Worm (Caenorhabditis elegans) whole organism, young adult: Measurements from ENCODE around the gene tbx-43.

ENCODE experiments used
- B0261.1 ChIP-seq: sonication (generic microtip); optimal IDR thresholded peaks from 2 replicates; lab custom pipeline; 2016; ENCODE audit warnings: mild to moderate bottlenecking, missing genetic modification characterization, moderate library complexity, missing compliant biosample characterization
- K12H6.12 ChIP-seq: fragments of 200-800 bp; sonication (Bioruptor generic); optimal IDR thresholded peaks from 2 replicates; lab custom pipeline; 2018; ENCODE audit warnings: mild to moderate bottlenecking, missing genetic modification characterization, missing compliant biosample characterization
- Y53F4B.3 ChIP-seq: fragments of 200-800 bp; sonication (Bioruptor generic); IDR thresholded peaks from 2 replicates; pipeline ENCODE4 v1.3.6; 2022; ENCODE audit warnings: missing genetic modification reagents, missing genetic modification characterization, missing compliant biosample characterization
- cebp-2 ChIP-seq: fragments of 200-800 bp; sonication (Bioruptor generic); IDR thresholded peaks from 2 replicates; pipeline ENCODE4 v1.3.6; 2022; ENCODE audit warnings: missing genetic modification characterization, missing compliant biosample characterization
- ceh-58 ChIP-seq: fragments of 200-800 bp; sonication (Bioruptor generic); IDR thresholded peaks from 2 replicates; pipeline ENCODE4 v1.3.6; 2022; ENCODE audit warnings: missing genetic modification characterization, missing compliant biosample characterization
- chd-7 ChIP-seq: sonication (generic microtip); optimal IDR thresholded peaks from 2 replicates; lab custom pipeline; 2016; ENCODE audit warnings: mild to moderate bottlenecking, missing genetic modification characterization, moderate library complexity, missing compliant biosample characterization
- ekl-4 ChIP-seq: fragments of 200-800 bp; sonication (Bioruptor generic); IDR thresholded peaks from 2 replicates; pipeline ENCODE4 v1.3.6; 2022; ENCODE audit warnings: missing genetic modification reagents, missing genetic modification characterization, missing compliant biosample characterization
- him-1 ChIP-seq: sonication (generic microtip); optimal IDR thresholded peaks from 2 replicates; lab custom pipeline; 2016; ENCODE audit warnings: missing genotype, missing genetic modification reagents, missing genetic modification characterization, missing compliant biosample characterization
- madf-10 ChIP-seq: sonication (generic microtip); optimal IDR thresholded peaks from 2 replicates; lab custom pipeline; 2016; ENCODE audit warnings: mild to moderate bottlenecking, missing genetic modification characterization, missing compliant biosample characterization
- mcd-1 ChIP-seq: fragments of 200-800 bp; sonication (Bioruptor generic); IDR thresholded peaks from 2 replicates; pipeline ENCODE4 v1.3.6; 2022; ENCODE audit warnings: missing genetic modification reagents, missing genetic modification characterization, missing compliant biosample characterization
- nfya-1 ChIP-seq: sonication (generic microtip); optimal IDR thresholded peaks from 2 replicates; lab custom pipeline; 2017; ENCODE audit warnings: antibody characterized with exemption, missing compliant biosample characterization, missing genetic modification characterization, borderline replicate concordance; ENCODE audit not compliant: insufficient read depth
- nhr-90 ChIP-seq: sonication (generic microtip); optimal IDR thresholded peaks from 2 replicates; lab custom pipeline; 2016; ENCODE audit warnings: missing genotype, mild to moderate bottlenecking, missing genetic modification characterization, missing compliant biosample characterization
- unc-62 ChIP-seq: fragments of 150-350 bp; optimal IDR thresholded peaks from 2 replicates; lab custom pipeline; 2014; ENCODE audit warnings: missing biosample characterization, missing genetic modification reagents, missing genetic modification characterization
- ztf-3 ChIP-seq: fragments of 200-800 bp; sonication (Bioruptor generic); optimal IDR thresholded peaks from 2 replicates; lab custom pipeline; 2018; ENCODE audit warnings: mild to moderate bottlenecking, missing genetic modification characterization, missing compliant biosample characterization

DNA sequence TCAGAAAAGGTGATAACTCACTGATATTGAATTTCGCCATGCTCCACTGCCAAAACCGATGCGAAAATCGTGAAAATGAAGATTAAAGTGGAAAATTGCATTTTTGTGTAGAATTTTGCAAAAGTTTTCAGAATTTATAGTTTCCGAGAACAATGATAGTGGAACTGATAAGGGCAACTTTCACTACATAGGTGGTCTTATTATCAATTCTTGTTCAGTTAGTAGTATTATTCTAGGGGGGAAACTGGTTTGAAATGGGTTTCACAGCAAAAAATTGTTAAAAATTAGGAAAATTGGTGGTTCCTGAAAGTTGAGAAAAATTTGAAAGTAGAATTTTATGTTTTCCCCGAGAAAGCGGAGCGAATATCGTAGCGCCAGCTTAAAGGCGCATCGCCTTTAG lies 11.7 kb downstream of the tbx-43 start, which contains the start of gene Y46E12A.5:
- no peak for TF ChIP-seq him-1 (tag; lab: Kevin White, UChicago)
- TF ChIP-seq nhr-90 (tag; lab: Kevin White, UChicago), result no peak
- TF ChIP-seq unc-62 (GFP tag; lab: Kevin White, UChicago), result no peak
- TF ChIP-seq ztf-3, result no peak
- no peak for TF ChIP-seq ceh-58
- TF ChIP-seq K12H6.12, result no peak
- TF ChIP-seq chd-7 (tag; lab: Kevin White, UChicago), result no peak
- TF ChIP-seq Y53F4B.3 (GFP tag; lab: Robert Waterston, UW), result no peak
- no peak for TF ChIP-seq cebp-2
- TF ChIP-seq nfya-1, result no peak
- no peak for TF ChIP-seq mcd-1 (GFP tag; lab: Robert Waterston, UW)
- no peak for TF ChIP-seq ekl-4
- no peak for TF ChIP-seq B0261.1
- TF ChIP-seq madf-10, result no peak
